Fruit fly (Drosophila melanogaster) whole organism, embryonic: ENCODE measurements around the gene CG9338.

Experiments
- Abd-B ChIP-seq: fragments of 200-800 bp; sonication (Bioruptor generic); optimal IDR thresholded peaks from 2 replicates; lab custom pipeline; 2018; ENCODE audit warnings: missing biosample characterization, mild to moderate bottlenecking, missing genetic modification characterization, moderate library complexity
- CG10543 ChIP-seq: fragments of 200-800 bp; sonication (Bioruptor generic); optimal IDR thresholded peaks from 3 replicates; lab custom pipeline; 2017; ENCODE audit warnings: missing biosample characterization, mild to moderate bottlenecking, missing genetic modification characterization, moderate library complexity
- CG11723 ChIP-seq: fragments of 200-800 bp; sonication (Bioruptor generic); optimal IDR thresholded peaks from 2 replicates; lab custom pipeline; 2017; ENCODE audit warnings: missing biosample characterization, mild to moderate bottlenecking, missing genetic modification characterization
- CG12155 ChIP-seq: fragments of 200-800 bp; sonication (Bioruptor generic); optimal IDR thresholded peaks from 3 replicates; lab custom pipeline; 2016; ENCODE audit warnings: missing biosample characterization, missing genetic modification characterization
- CG13624 ChIP-seq: fragments of 200-800 bp; sonication (Bioruptor generic); optimal IDR thresholded peaks from 2 replicates; lab custom pipeline; 2016; ENCODE audit warnings: missing biosample characterization, missing genetic modification characterization
- CG14710 ChIP-seq: fragments of 200-800 bp; sonication (Bioruptor generic); optimal IDR thresholded peaks from 3 replicates; lab custom pipeline; 2019; ENCODE audit warnings: missing biosample characterization, mild to moderate bottlenecking, missing genetic modification characterization, moderate library complexity
- CG14860 ChIP-seq: fragments of 200-800 bp; sonication (Bioruptor generic); IDR thresholded peaks from 3 replicates; pipeline ENCODE4 v1.3.6; 2022; ENCODE audit warnings: missing biosample characterization, missing genetic modification characterization; ENCODE audit not compliant: partially characterized antibody
- CG17829 ChIP-seq: fragments of 200-800 bp; optimal IDR thresholded peaks from 2 replicates; lab custom pipeline; 2019; ENCODE audit warnings: missing biosample characterization, mild to moderate bottlenecking, missing genetic modification characterization, moderate library complexity
- CG32767 ChIP-seq: fragments of 200-800 bp; sonication (Bioruptor generic); IDR thresholded peaks from 2 replicates; pipeline ENCODE4 v1.3.6; 2022; ENCODE audit warnings: missing biosample characterization, missing genetic modification characterization
- CG3281 ChIP-seq: fragments of 200-800 bp; sonication (Bioruptor generic); optimal IDR thresholded peaks from 3 replicates; lab custom pipeline; 2017; ENCODE audit warnings: missing biosample characterization, mild to moderate bottlenecking, missing genetic modification characterization
- CG5180 ChIP-seq: fragments of 200-800 bp; sonication (Bioruptor generic); optimal IDR thresholded peaks from 3 replicates; lab custom pipeline; 2017; ENCODE audit warnings: missing biosample characterization, missing genetic modification characterization, mild to moderate bottlenecking, moderate library complexity, missing genetic modification reagents
- CG6765 ChIP-seq: fragments of 200-800 bp; sonication (Bioruptor generic); optimal IDR thresholded peaks from 3 replicates; lab custom pipeline; 2017; ENCODE audit warnings: missing biosample characterization, mild to moderate bottlenecking, missing genetic modification characterization
- CG7987 ChIP-seq: fragments of 200-800 bp; sonication (Bioruptor generic); optimal IDR thresholded peaks from 2 replicates; lab custom pipeline; 2018; ENCODE audit warnings: missing biosample characterization, mild to moderate bottlenecking, missing genetic modification characterization, moderate library complexity
- CG8765 ChIP-seq: fragments of 200-800 bp; sonication (Bioruptor generic); IDR thresholded peaks from 2 replicates; pipeline ENCODE4 v1.3.6; 2022; ENCODE audit warnings: missing biosample characterization, missing genetic modification characterization
- CG8924 ChIP-seq: fragments of 200-800 bp; optimal IDR thresholded peaks from 3 replicates; lab custom pipeline; 2019; ENCODE audit warnings: missing biosample characterization, mild to moderate bottlenecking, missing genetic modification characterization, moderate library complexity
- CTCF ChIP-seq: fragments of 200-800 bp; sonication (Bioruptor generic); optimal IDR thresholded peaks from 2 replicates; lab custom pipeline; 2017; ENCODE audit warnings: missing biosample characterization, mild to moderate bottlenecking, missing genetic modification characterization, moderate library complexity
- Deaf1 ChIP-seq: fragments of 200-800 bp; optimal IDR thresholded peaks from 3 replicates; lab custom pipeline; 2019; ENCODE audit warnings: missing biosample characterization, mild to moderate bottlenecking, missing genetic modification characterization, moderate library complexity
- Hand ChIP-seq: fragments of 200-800 bp; sonication (Bioruptor generic); optimal IDR thresholded peaks from 2 replicates; lab custom pipeline; 2017; ENCODE audit warnings: mild to moderate bottlenecking, missing biosample characterization, missing genetic modification reagents, missing genetic modification characterization
- Meics ChIP-seq: fragments of 200-800 bp; sonication (Bioruptor generic); optimal IDR thresholded peaks from 2 replicates; lab custom pipeline; 2017; ENCODE audit warnings: missing biosample characterization, mild to moderate bottlenecking, missing genetic modification characterization
- Mes4 ChIP-seq: fragments of 200-800 bp; sonication (Bioruptor generic); optimal IDR thresholded peaks from 2 replicates; lab custom pipeline; 2016; ENCODE audit warnings: missing biosample characterization, missing genetic modification characterization
- NK7.1 ChIP-seq: fragments of 200-800 bp; sonication (Bioruptor generic); optimal IDR thresholded peaks from 3 replicates; lab custom pipeline; 2016; ENCODE audit warnings: missing biosample characterization, missing genetic modification characterization
- Nf-YB ChIP-seq: fragments of 200-800 bp; sonication (Bioruptor generic); optimal IDR thresholded peaks from 3 replicates; lab custom pipeline; 2019; ENCODE audit warnings: missing biosample characterization, mild to moderate bottlenecking, missing genetic modification characterization, moderate library complexity
- Trl ChIP-seq, 3 experiments: fragments of >200 bp in 2 of 3; fragments of 200-800 bp in 1 of 3; sonication (Bioruptor generic) in 1 of 3; optimal IDR thresholded peaks; 2 replicates in 1 of 3; 3 replicates in 2 of 3; lab custom pipeline; 2016 to 2017; ENCODE audit warnings: missing biosample characterization in 1 of 3, missing genetic modification characterization in 1 of 3
- Usf ChIP-seq: fragments of 200-800 bp; sonication (Bioruptor generic); optimal IDR thresholded peaks from 2 replicates; lab custom pipeline; 2017; ENCODE audit warnings: missing genotype, missing biosample characterization, missing genetic modification characterization
- Xrp1 ChIP-seq: fragments of 200-800 bp; sonication (Bioruptor generic); IDR thresholded peaks from 2 replicates; pipeline ENCODE4 v1.3.6; 2022; ENCODE audit warnings: missing biosample characterization, missing genetic modification characterization
- ab ChIP-seq: fragments of 200-800 bp; sonication (Bioruptor generic); optimal IDR thresholded peaks from 2 replicates; lab custom pipeline; 2016; ENCODE audit warnings: missing biosample characterization, missing genetic modification characterization
- ap ChIP-seq: fragments of 200-800 bp; sonication (Bioruptor generic); IDR thresholded peaks from 2 replicates; pipeline ENCODE4 v1.3.6; 2022; ENCODE audit warnings: missing biosample characterization, missing genetic modification characterization
- bowl ChIP-seq: fragments of 200-800 bp; sonication (Bioruptor generic); IDR thresholded peaks from 2 replicates; pipeline ENCODE4 v1.3.6; 2022; ENCODE audit warnings: missing biosample characterization, missing genetic modification characterization
- btn ChIP-seq: fragments of 200-800 bp; sonication (Bioruptor generic); optimal IDR thresholded peaks from 2 replicates; lab custom pipeline; 2016; ENCODE audit warnings: missing biosample characterization, missing genetic modification characterization
- cad ChIP-seq: fragments of >200 bp; optimal IDR thresholded peaks from 2 replicates; lab custom pipeline; 2017; ENCODE audit warnings: missing biosample characterization, missing genetic modification characterization
- corto ChIP-seq: fragments of 200-800 bp; sonication (Bioruptor generic); optimal IDR thresholded peaks from 2 replicates; lab custom pipeline; 2016; ENCODE audit warnings: missing biosample characterization, mild to moderate bottlenecking, missing genetic modification characterization, moderate library complexity
- dati ChIP-seq: fragments of 200-800 bp; sonication (Bioruptor generic); IDR thresholded peaks from 2 replicates; pipeline ENCODE4 v1.3.6; 2022; ENCODE audit warnings: missing biosample characterization, missing genetic modification characterization
- ewg ChIP-seq: fragments of 200-800 bp; sonication (Bioruptor generic); optimal IDR thresholded peaks from 3 replicates; lab custom pipeline; 2017; ENCODE audit warnings: mild to moderate bottlenecking, missing biosample characterization, missing genetic modification reagents, missing genetic modification characterization
- fd3F ChIP-seq: fragments of 200-800 bp; sonication (Bioruptor generic); optimal IDR thresholded peaks from 2 replicates; lab custom pipeline; 2018; ENCODE audit warnings: missing biosample characterization, mild to moderate bottlenecking, missing genetic modification characterization, moderate library complexity
- fd64A ChIP-seq: fragments of 200-800 bp; sonication (Bioruptor generic); optimal IDR thresholded peaks from 3 replicates; lab custom pipeline; 2018; ENCODE audit warnings: missing biosample characterization, mild to moderate bottlenecking, missing genetic modification characterization
- gcm ChIP-seq: fragments of 200-800 bp; sonication (Bioruptor generic); optimal IDR thresholded peaks from 2 replicates; lab custom pipeline; 2019; ENCODE audit warnings: missing biosample characterization, mild to moderate bottlenecking, missing genetic modification characterization, moderate library complexity
- gfzf ChIP-seq: fragments of 200-800 bp; sonication (Bioruptor generic); optimal IDR thresholded peaks from 2 replicates; lab custom pipeline; 2016; ENCODE audit warnings: missing biosample characterization, mild to moderate bottlenecking, missing genetic modification characterization, moderate library complexity
- hb ChIP-seq: fragments of 200-800 bp; sonication (Bioruptor generic); IDR thresholded peaks from 3 replicates; pipeline ENCODE4 v1.3.6; 2022; ENCODE audit warnings: missing biosample characterization, missing genetic modification characterization; ENCODE audit not compliant: partially characterized antibody
- hkb ChIP-seq, 2 experiments: fragments of 200-800 bp in 1 of 2; fragments of >200 bp in 1 of 2; sonication (Bioruptor generic) in 1 of 2; IDR thresholded peaks in 1 of 2; optimal IDR thresholded peaks in 1 of 2; 2 replicates each; pipeline versions ENCODE4 v1.3.6 to Lab custom; 2017 to 2022; ENCODE audit warnings: missing biosample characterization in 1 of 2, missing genetic modification characterization in 1 of 2
- insv ChIP-seq, 2 experiments: fragments of 200-800 bp; sonication (Bioruptor generic); optimal IDR thresholded peaks; 3 replicates each; lab custom pipeline; 2016 to 2018; ENCODE audit warnings: missing biosample characterization in 2 of 2, missing genetic modification characterization in 2 of 2
- mirr ChIP-seq: fragments of 200-800 bp; sonication (Bioruptor generic); optimal IDR thresholded peaks from 3 replicates; lab custom pipeline; 2018; ENCODE audit warnings: missing biosample characterization, mild to moderate bottlenecking, missing genetic modification characterization
- nerfin-2 ChIP-seq: fragments of 200-800 bp; sonication (Bioruptor generic); IDR thresholded peaks from 2 replicates; pipeline ENCODE4 v1.3.6; 2022; ENCODE audit warnings: missing biosample characterization, missing genetic modification characterization; ENCODE audit not compliant: partially characterized antibody
- oc ChIP-seq: fragments of 200-800 bp; sonication (Bioruptor generic); optimal IDR thresholded peaks from 2 replicates; lab custom pipeline; 2018; ENCODE audit warnings: missing biosample characterization, mild to moderate bottlenecking, missing genetic modification characterization, moderate library complexity
- otp ChIP-seq: fragments of 200-800 bp; sonication (Bioruptor generic); IDR thresholded peaks from 3 replicates; pipeline ENCODE4, ENCODE4 v1.3.6; 2022; ENCODE audit warnings: missing biosample characterization, missing genetic modification characterization
- ro ChIP-seq: fragments of 200-800 bp; sonication (Bioruptor generic); IDR thresholded peaks from 2 replicates; pipeline ENCODE4 v1.3.6; 2022; ENCODE audit warnings: missing biosample characterization, missing genetic modification characterization
- sob ChIP-seq: fragments of 200-800 bp; sonication (Bioruptor generic); IDR thresholded peaks from 2 replicates; pipeline ENCODE4 v1.3.6; 2022; ENCODE audit warnings: missing biosample characterization, missing genetic modification characterization
- tin ChIP-seq: fragments of 200-800 bp; sonication (Bioruptor generic); optimal IDR thresholded peaks from 3 replicates; lab custom pipeline; 2016; ENCODE audit warnings: missing biosample characterization, missing genetic modification characterization
- ttk ChIP-seq: fragments of 200-800 bp; sonication (Bioruptor generic); IDR thresholded peaks from 2 replicates; pipeline ENCODE4 v2.1.2; 2022; ENCODE audit warnings: missing biosample characterization, missing genetic modification characterization

CG9338 gene

dm6 chr2L:20823196-20824105 lies 41.6 kb upstream of the CG9338 start (continued):
- 0 out of 2 replicates have a peak, but pooled peaks have one; percentile 5 for TF ChIP-seq ttk (GFP tag; lab: Robert Waterston, UW)
- TF ChIP-seq CG12155 (GFP tag; lab: Kevin White, UChicago), result no peak
- no peak for TF ChIP-seq CTCF
- TF ChIP-seq Meics (GFP tag; lab: Kevin White, UChicago), result peak; percentile 33
- peak; percentile 19 for TF ChIP-seq CG6765 (GFP tag; lab: Kevin White, UChicago)
- TF ChIP-seq dati, result no peak
- peak; percentile 31 for TF ChIP-seq corto
- TF ChIP-seq sob (GFP tag; lab: Robert Waterston, UW), result peak; percentile 46
- TF ChIP-seq mirr (GFP tag; lab: Kevin White, UChicago), result peak; percentile 58
- TF ChIP-seq CG11723 (GFP tag; lab: Kevin White, UChicago), result no peak
- no peak for TF ChIP-seq Hand (GFP tag; lab: Kevin White, UChicago)
- no peak for TF ChIP-seq Usf
- no peak for TF ChIP-seq gfzf
- no peak for TF ChIP-seq Abd-B (GFP tag; lab: Kevin White, UChicago)
- peak; percentile 20 for TF ChIP-seq ewg (GFP tag; lab: Kevin White, UChicago)
- TF ChIP-seq hkb (optimal IDR thresholded peaks at IDR 0.05; lab: Kevin White, UChicago), result no peak
- TF ChIP-seq hkb (GFP tag; IDR thresholded peaks at IDR 0.05; lab: Robert Waterston, UW), result peak; percentile 45
- no peak for TF ChIP-seq CG3281 (GFP tag; lab: Kevin White, UChicago)
- no peak; the same call in 2 of the 3 replicates for TF ChIP-seq CG14860 (GFP tag; lab: Robert Waterston, UW)
- peak; percentile 86 for TF ChIP-seq CG10543 (GFP tag; lab: Kevin White, UChicago)
- TF ChIP-seq CG32767 (GFP tag; lab: Robert Waterston, UW), result no peak
- no peak for TF ChIP-seq CG13624 (GFP tag; lab: Kevin White, UChicago)
- TF ChIP-seq tin (GFP tag; lab: Kevin White, UChicago), result no peak
- TF ChIP-seq Mes4, result no peak
- TF ChIP-seq fd3F (GFP tag; lab: Kevin White, UChicago), result no peak
- peak in 1 of 2 experiments; percentile 90 for TF ChIP-seq insv (GFP tag; optimal IDR thresholded peaks at IDR 0.05; lab: Kevin White, UChicago)
- peak; percentile 58 for TF ChIP-seq CG5180 (GFP tag; lab: Kevin White, UChicago)
- TF ChIP-seq fd64A (GFP tag; lab: Kevin White, UChicago), result peak; percentile 52
- no peak for TF ChIP-seq ap (GFP tag; lab: Robert Waterston, UW)
- TF ChIP-seq CG7987 (GFP tag; lab: Kevin White, UChicago), result peak; percentile 16
- no peak for TF ChIP-seq CG8765 (GFP tag; lab: Robert Waterston, UW)
- no peak for TF ChIP-seq cad (GFP tag; lab: Kevin White, UChicago)
- TF ChIP-seq hb (GFP tag; lab: Robert Waterston, UW), result no peak
- TF ChIP-seq Xrp1 (GFP tag; lab: Robert Waterston, UW), result no peak
- no peak for TF ChIP-seq btn (GFP tag; lab: Kevin White, UChicago)
- peak; percentile 6 for TF ChIP-seq NK7.1
- TF ChIP-seq bowl (GFP tag; lab: Robert Waterston, UW), result 0 out of 2 replicates have a peak, but pooled peaks have one; percentile 28
- peak; percentile 9 for TF ChIP-seq CG14710 (tag; lab: Kevin White, UChicago)
- no peak for TF ChIP-seq Nf-YB (GFP tag; lab: Kevin White, UChicago)
- TF ChIP-seq otp (GFP tag; lab: Robert Waterston, UW), result peak; percentile 44; the same call in 1 of the 3 replicates
- no peak for TF ChIP-seq CG8924
- no peak for TF ChIP-seq ab
- TF ChIP-seq oc (tag; lab: Kevin White, UChicago), result peak; percentile 54
- peak; percentile 43; the same call in 1 of the 2 replicates for TF ChIP-seq nerfin-2 (GFP tag; lab: Robert Waterston, UW)
- peak; percentile 29 for TF ChIP-seq Deaf1 (tag; lab: Kevin White, UChicago)
- peak; percentile 43 for TF ChIP-seq CG17829 (tag; lab: Kevin White, UChicago)
- TF ChIP-seq gcm (GFP tag; lab: Kevin White, UChicago), result no peak
- TF ChIP-seq ro (GFP tag; lab: Robert Waterston, UW), result no peak
- TF ChIP-seq Trl (optimal IDR thresholded peaks at IDR 0.05; lab: Kevin White, UChicago), result no peak
- TF ChIP-seq Trl (GFP tag; optimal IDR thresholded peaks at IDR 0.05; lab: Kevin White, UChicago), result no peak
